Fruit fly (Drosophila melanogaster): Measurements from ENCODE around the gene spdi.

spdi gene

dm6 chrX:617477-617795, 2.6 kb downstream of the spdi start (continued):
- TF ChIP-seq Deaf1 (tag; optimal IDR thresholded peaks at IDR 0.05) (peak; percentile 62), mirr (GFP tag; optimal IDR thresholded peaks at IDR 0.05) (no peak), Bgb (GFP tag; IDR thresholded peaks at IDR 0.05; ENCODE audit: partially characterized antibody) (peak; percentile 82), CG14710 (tag; optimal IDR thresholded peaks at IDR 0.05) (peak; percentile 19), CG12155 (GFP tag; optimal IDR thresholded peaks at IDR 0.05) (no peak), CG30403 (GFP tag; optimal IDR thresholded peaks at IDR 0.05) (no peak), C15 (GFP tag; IDR thresholded peaks at IDR 0.05) (no peak), CG16863 (GFP tag; optimal IDR thresholded peaks at IDR 0.05) (no peak), NfI (GFP tag; optimal IDR thresholded peaks at IDR 0.05) (no peak), pita (GFP tag; optimal IDR thresholded peaks at IDR 0.05) (no peak), Med (GFP tag) (peak; percentile 82), CG6791 (GFP tag; IDR thresholded peaks at IDR 0.05; ENCODE audit: partially characterized antibody) (peak; percentile 83), CG8944 (GFP tag; optimal IDR thresholded peaks at IDR 0.05) (no peak), cas (GFP tag; IDR thresholded peaks at IDR 0.05) (no peak), CG11093 (GFP tag; IDR thresholded peaks at IDR 0.05) (no peak), CG4360 (GFP tag; IDR thresholded peaks at IDR 0.05) (peak; percentile 91), Neu2 (GFP tag; optimal IDR thresholded peaks at IDR 0.05; ENCODE audit: borderline replicate concordance) (no peak), slp2 (GFP tag; optimal IDR thresholded peaks at IDR 0.05) (no peak), dimm (GFP tag; IDR thresholded peaks at IDR 0.05) (no peak), CG11085 (GFP tag; IDR thresholded peaks at IDR 0.05) (no peak), CG7786 (GFP tag; optimal IDR thresholded peaks at IDR 0.05) (peak; percentile 28), emc (GFP tag; optimal IDR thresholded peaks at IDR 0.05) (no peak), CG13287 (GFP tag; IDR thresholded peaks at IDR 0.05; ENCODE audit: partially characterized antibody) (peak; percentile 81), Atf6 (GFP tag; IDR thresholded peaks at IDR 0.05) (no peak), Doc3 (GFP tag; IDR thresholded peaks at IDR 0.05; ENCODE audit: partially characterized antibody) (peak; percentile 73), CG17568 (GFP tag; optimal IDR thresholded peaks at IDR 0.05) (no peak), CG15011 (GFP tag; optimal IDR thresholded peaks at IDR 0.05) (no peak), shn (GFP tag; optimal IDR thresholded peaks at IDR 0.05) (peak; percentile 24), CG2129 (GFP tag; IDR thresholded peaks at IDR 0.05; ENCODE audit: partially characterized antibody) (peak; percentile 33; the same call in 1 of the 2 replicates), Gsc (GFP tag; IDR thresholded peaks at IDR 0.05) (no peak), HLH4C (GFP tag; IDR thresholded peaks at IDR 0.05; ENCODE audit: partially characterized antibody) (peak; percentile 69), Stat92E (GFP tag; optimal IDR thresholded peaks at IDR 0.05) (peak in 1 of 3 experiments; percentile 2), pzg (GFP tag; optimal IDR thresholded peaks at IDR 0.05) (peak; percentile 66), chn (GFP tag; optimal IDR thresholded peaks at IDR 0.05) (peak; percentile 1), Atf-2 (GFP tag; optimal IDR thresholded peaks at IDR 0.05) (no peak), ewg (GFP tag; optimal IDR thresholded peaks at IDR 0.05) (peak; percentile 57), Mes4 (GFP tag; optimal IDR thresholded peaks at IDR 0.05) (no peak), nau (GFP tag; optimal IDR thresholded peaks at IDR 0.05) (no peak), CG13624 (GFP tag; optimal IDR thresholded peaks at IDR 0.05) (peak; percentile 26), ttk (GFP tag; IDR thresholded peaks at IDR 0.05) (no peak), Max (GFP tag; optimal IDR thresholded peaks at IDR 0.05) (no peak), CG11696 (GFP tag; IDR thresholded peaks at IDR 0.05) (no peak), Aef1 (GFP tag; IDR thresholded peaks at IDR 0.05) (peak; percentile 35; the same call in 2 of the 3 replicates), Xbp1 (GFP tag; optimal IDR thresholded peaks at IDR 0.05) (no peak), Hr78 (GFP tag; optimal IDR thresholded peaks at IDR 0.05) (no peak), lab (GFP tag; optimal IDR thresholded peaks at IDR 0.05) (no peak), CG4854 (GFP tag; optimal IDR thresholded peaks at IDR 0.05) (no peak), CG43689 (GFP tag; IDR thresholded peaks at IDR 0.05) (no peak), Abd-B (GFP tag; optimal IDR thresholded peaks at IDR 0.05) (no peak), CG14441 (GFP tag; IDR thresholded peaks at IDR 0.05) (no peak), CG32532 (GFP tag; IDR thresholded peaks at IDR 0.05) (0 out of 2 replicates have a peak, but pooled peaks have one; percentile 6)
